Worm (Caenorhabditis elegans) whole organism, L3 larva: Measurements from ENCODE around the gene ZK121.2.

Source experiments
- R02D3.7 ChIP-seq: fragments of 150-350 bp; optimal IDR thresholded peaks from 2 replicates; lab custom pipeline; 2014; ENCODE audit warnings: missing biosample characterization, missing genetic modification characterization
- ZK546.5 ChIP-seq: sonication (generic microtip); optimal IDR thresholded peaks from 2 replicates; lab custom pipeline; 2017; ENCODE audit warnings: missing biosample characterization, missing genetic modification characterization
- aly-2 ChIP-seq: fragments of 150-350 bp; optimal IDR thresholded peaks from 2 replicates; lab custom pipeline; 2014; ENCODE audit warnings: missing biosample characterization, missing genetic modification characterization
- ama-1 ChIP-seq: fragments of 150-350 bp; optimal IDR thresholded peaks from 2 replicates; lab custom pipeline; 2018
- ceh-16 ChIP-seq: sonication (generic microtip); optimal IDR thresholded peaks from 2 replicates; lab custom pipeline; 2017; ENCODE audit warnings: missing biosample characterization, missing genetic modification characterization
- ceh-28 ChIP-seq: fragments of 150-350 bp; optimal IDR thresholded peaks from 2 replicates; lab custom pipeline; 2014; ENCODE audit warnings: missing biosample characterization, missing genetic modification reagents, missing genetic modification characterization
- ceh-82 ChIP-seq: fragments of 150-350 bp; optimal IDR thresholded peaks from 2 replicates; lab custom pipeline; 2014; ENCODE audit warnings: missing biosample characterization, missing genetic modification characterization
- ceh-9 ChIP-seq: sonication (generic microtip); optimal IDR thresholded peaks from 2 replicates; lab custom pipeline; 2018; ENCODE audit warnings: missing biosample characterization, missing genetic modification characterization
- daf-12 ChIP-seq: fragments of 150-350 bp; optimal IDR thresholded peaks from 2 replicates; lab custom pipeline; 2014; ENCODE audit warnings: missing biosample characterization, missing genetic modification reagents, missing genetic modification characterization
- egl-27 ChIP-seq: sonication (generic microtip); optimal IDR thresholded peaks from 4 replicates; lab custom pipeline; 2017; ENCODE audit warnings: missing biosample characterization, missing genetic modification reagents, missing genetic modification characterization
- egl-5 ChIP-seq: fragments of 150-350 bp; optimal IDR thresholded peaks from 2 replicates; lab custom pipeline; 2017; ENCODE audit warnings: missing biosample characterization, missing genetic modification reagents, missing genetic modification characterization, inconsistent platforms
- elt-1 ChIP-seq: fragments of 150-350 bp; optimal IDR thresholded peaks from 2 replicates; lab custom pipeline; 2014; ENCODE audit warnings: missing biosample characterization, missing genetic modification characterization
- elt-2 ChIP-seq: sonication (generic microtip); optimal IDR thresholded peaks from 2 replicates; lab custom pipeline; 2016; ENCODE audit warnings: missing genetic modification reagents, mild to moderate bottlenecking, missing genetic modification characterization, missing compliant biosample characterization
- elt-3 ChIP-seq, 3 experiments: fragments of 150-350 bp in 1 of 3; sonication (generic microtip) in 2 of 3; optimal IDR thresholded peaks; 2 replicates in 2 of 3; 4 replicates in 1 of 3; lab custom pipeline; 2014 to 2017; ENCODE audit warnings: missing biosample characterization in 3 of 3, missing genetic modification characterization in 3 of 3
- eor-1 ChIP-seq, 2 experiments: fragments of 150-350 bp; optimal IDR thresholded peaks; 2 replicates each; lab custom pipeline; 2014 to 2018; ENCODE audit warnings: missing biosample characterization in 2 of 2, missing genetic modification characterization in 2 of 2
- fkh-10 ChIP-seq: sonication (generic microtip); optimal IDR thresholded peaks from 2 replicates; lab custom pipeline; 2017; ENCODE audit warnings: missing biosample characterization, missing genetic modification reagents, missing genetic modification characterization
- fkh-2 ChIP-seq: fragments of 150-350 bp; optimal IDR thresholded peaks from 2 replicates; lab custom pipeline; 2014; ENCODE audit warnings: missing biosample characterization, missing genetic modification reagents, missing genetic modification characterization
- fos-1 ChIP-seq: fragments of 150-350 bp; optimal IDR thresholded peaks from 2 replicates; lab custom pipeline; 2014; ENCODE audit warnings: missing biosample characterization, missing genetic modification characterization
- hmg-11 ChIP-seq: sonication (generic microtip); optimal IDR thresholded peaks from 2 replicates; lab custom pipeline; 2016; ENCODE audit warnings: missing genetic modification characterization, missing compliant biosample characterization
- jun-1 ChIP-seq: fragments of 150-350 bp; optimal IDR thresholded peaks from 2 replicates; lab custom pipeline; 2014; ENCODE audit warnings: missing biosample characterization, missing genetic modification reagents, missing genetic modification characterization
- lin-15B ChIP-seq: fragments of 150-350 bp; optimal IDR thresholded peaks from 2 replicates; lab custom pipeline; 2014; ENCODE audit warnings: missing biosample characterization, missing genetic modification characterization
- lin-39 ChIP-seq: fragments of 150-350 bp; optimal IDR thresholded peaks from 2 replicates; lab custom pipeline; 2018; ENCODE audit warnings: missing biosample characterization, missing genetic modification reagents, missing genetic modification characterization
- lsy-12 ChIP-seq: sonication (generic microtip); optimal IDR thresholded peaks from 2 replicates; lab custom pipeline; 2016; ENCODE audit warnings: mild to moderate bottlenecking, missing genetic modification characterization, missing compliant biosample characterization
- mdl-1 ChIP-seq: fragments of 150-350 bp; optimal IDR thresholded peaks from 2 replicates; lab custom pipeline; 2014; ENCODE audit warnings: missing biosample characterization, missing genetic modification characterization
- mml-1 ChIP-seq: fragments of 150-350 bp; sonication (generic microtip); optimal IDR thresholded peaks from 3 replicates; lab custom pipeline; 2014; ENCODE audit warnings: missing biosample characterization, missing genetic modification characterization
- nfya-1 ChIP-seq: sonication (generic microtip); optimal IDR thresholded peaks from 2 replicates; lab custom pipeline; 2017; ENCODE audit warnings: missing genetic modification characterization, mild to moderate bottlenecking, missing compliant biosample characterization, antibody characterized with exemption, moderate library complexity; ENCODE audit not compliant: insufficient read depth
- nhr-11 ChIP-seq: fragments of 150-350 bp; optimal IDR thresholded peaks from 2 replicates; lab custom pipeline; 2014; ENCODE audit warnings: missing biosample characterization, missing genetic modification characterization
- nhr-12 ChIP-seq: fragments of 150-350 bp; optimal IDR thresholded peaks from 2 replicates; lab custom pipeline; 2014; ENCODE audit warnings: missing biosample characterization, missing genetic modification characterization
- nhr-23 ChIP-seq: fragments of 150-350 bp; optimal IDR thresholded peaks from 2 replicates; lab custom pipeline; 2014; ENCODE audit warnings: missing biosample characterization, missing genetic modification reagents, missing genetic modification characterization
- nhr-237 ChIP-seq: fragments of 150-350 bp; optimal IDR thresholded peaks from 2 replicates; lab custom pipeline; 2014; ENCODE audit warnings: missing biosample characterization, missing genetic modification characterization
- nhr-25 ChIP-seq: sonication (generic microtip); optimal IDR thresholded peaks from 2 replicates; lab custom pipeline; 2017; ENCODE audit warnings: missing biosample characterization, missing genetic modification characterization
- nhr-28 ChIP-seq: fragments of 150-350 bp; optimal IDR thresholded peaks from 2 replicates; lab custom pipeline; 2014; ENCODE audit warnings: missing biosample characterization, missing genetic modification characterization
- nhr-43 ChIP-seq: sonication (generic microtip); optimal IDR thresholded peaks from 2 replicates; lab custom pipeline; 2016; ENCODE audit warnings: mild to moderate bottlenecking, missing genetic modification characterization, missing compliant biosample characterization; ENCODE audit not compliant: poor library complexity, severe bottlenecking
- nhr-67 ChIP-seq: fragments of 150-350 bp; optimal IDR thresholded peaks from 2 replicates; lab custom pipeline; 2014; ENCODE audit warnings: missing biosample characterization, missing genetic modification characterization
- nhr-76 ChIP-seq: fragments of 150-350 bp; sonication (generic microtip); optimal IDR thresholded peaks from 5 replicates; lab custom pipeline; 2014; ENCODE audit warnings: missing biosample characterization, missing genetic modification characterization
- nhr-77 ChIP-seq: fragments of 150-350 bp; optimal IDR thresholded peaks from 2 replicates; lab custom pipeline; 2014; ENCODE audit warnings: missing biosample characterization, missing genetic modification characterization
- pha-4 ChIP-seq: fragments of 150-350 bp; optimal IDR thresholded peaks from 2 replicates; lab custom pipeline; 2014; ENCODE audit warnings: missing biosample characterization, missing genetic modification reagents, missing genetic modification characterization
- pqm-1 ChIP-seq: fragments of 150-350 bp; optimal IDR thresholded peaks from 2 replicates; lab custom pipeline; 2017; ENCODE audit warnings: missing biosample characterization, missing genetic modification characterization, inconsistent platforms
- sea-2 ChIP-seq: fragments of 150-350 bp; sonication (generic microtip); optimal IDR thresholded peaks from 4 replicates; lab custom pipeline; 2014; ENCODE audit warnings: missing biosample characterization, missing genetic modification reagents, missing genetic modification characterization
- skn-1 ChIP-seq: fragments of 150-350 bp; optimal IDR thresholded peaks from 2 replicates; lab custom pipeline; 2014; ENCODE audit warnings: missing biosample characterization, missing genetic modification characterization
- snpc-4 ChIP-seq: fragments of 150-350 bp; optimal IDR thresholded peaks from 2 replicates; lab custom pipeline; 2014; ENCODE audit warnings: missing biosample characterization, missing genetic modification characterization
- tbx-2 ChIP-seq: sonication (generic microtip); optimal IDR thresholded peaks from 2 replicates; lab custom pipeline; 2016; ENCODE audit warnings: mild to moderate bottlenecking, missing genetic modification characterization, missing compliant biosample characterization
- unc-39 ChIP-seq: sonication (generic microtip); optimal IDR thresholded peaks from 4 replicates; lab custom pipeline; 2017; ENCODE audit warnings: missing biosample characterization, missing genetic modification characterization
- unc-62 ChIP-seq: fragments of 150-350 bp; sonication (generic microtip); optimal IDR thresholded peaks from 4 replicates; lab custom pipeline; 2014; ENCODE audit warnings: missing biosample characterization, missing genetic modification reagents, missing genetic modification characterization
- zag-1 ChIP-seq: fragments of 150-350 bp; optimal IDR thresholded peaks from 2 replicates; lab custom pipeline; 2014; ENCODE audit warnings: missing biosample characterization, missing genetic modification characterization
- ztf-11 ChIP-seq: fragments of 150-350 bp; optimal IDR thresholded peaks from 2 replicates; lab custom pipeline; 2014; ENCODE audit warnings: missing biosample characterization, missing genetic modification characterization
- ztf-4 ChIP-seq: fragments of 150-350 bp; optimal IDR thresholded peaks from 2 replicates; lab custom pipeline; 2014; ENCODE audit warnings: missing biosample characterization, missing genetic modification characterization

Gene ZK121.2

ce11 chrIII:5346017-5346416 is 4.5 kb downstream of the ZK121.2 start, which contains the start of gene glrx-21:
glrx-21 (minus strand) TSS chrIII:5346117.
- TF ChIP-seq fos-1 (no peak), eor-1 (tag; optimal IDR thresholded peaks at IDR 0.05; lab: Kevin White, UChicago) (no peak), jun-1 (tag; lab: Kevin White, UChicago) (no peak), skn-1 (tag; lab: Kevin White, UChicago) (no peak), ZK546.5 (tag; lab: Kevin White, UChicago) (no peak), egl-27 (tag; lab: Kevin White, UChicago) (no peak), lin-39 (tag; lab: Kevin White, UChicago) (no peak), nfya-1 (tag; lab: Kevin White, UChicago) (no peak)

ce11 chrIII:5349250-5349649 is 7.8 kb downstream of the ZK121.2 start, which contains the start of gene thoc-5:
thoc-5 (minus strand) TSS chrIII:5349401.
- peak; percentile 74 for TF ChIP-seq snpc-4 (tag; lab: Kevin White, UChicago)
- peak; percentile 86 for TF ChIP-seq lsy-12 (tag; lab: Kevin White, UChicago)
- TF ChIP-seq tbx-2 = no peak
- no peak for TF ChIP-seq ztf-4 (tag; lab: Kevin White, UChicago)
- peak; percentile 86 for TF ChIP-seq lin-15B (tag; lab: Kevin White, UChicago)
- TF ChIP-seq skn-1 (tag; lab: Kevin White, UChicago) = no peak
- no peak for TF ChIP-seq sea-2 (GFP tag; lab: Kevin White, UChicago)
- peak; percentile 41 for TF ChIP-seq R02D3.7 (tag; lab: Kevin White, UChicago)
- TF ChIP-seq elt-3 (tag; optimal IDR thresholded peaks at IDR 0.05; lab: Kevin White, UChicago) = no peak
- TF ChIP-seq fkh-10 (GFP tag; lab: Kevin White, UChicago) = no peak
- no peak for TF ChIP-seq nhr-76
- TF ChIP-seq ceh-16 = no peak
- TF ChIP-seq nhr-67 (tag; lab: Kevin White, UChicago) = no peak
- no peak for TF ChIP-seq nhr-11 (tag; lab: Kevin White, UChicago)
- peak; percentile 61 for TF ChIP-seq nhr-25
- TF ChIP-seq unc-62 (GFP tag; lab: Kevin White, UChicago) = no peak
- no peak for TF ChIP-seq unc-39 (tag; lab: Kevin White, UChicago)
- peak; percentile 25 for TF ChIP-seq elt-2 (tag; lab: Kevin White, UChicago)
- TF ChIP-seq aly-2 = no peak
- no peak for TF ChIP-seq daf-12 (tag; lab: Kevin White, UChicago)
- no peak for TF ChIP-seq ZK546.5 (tag; lab: Kevin White, UChicago)
- TF ChIP-seq ceh-9 (tag; lab: Kevin White, UChicago) = no peak
- TF ChIP-seq zag-1 (tag; lab: Kevin White, UChicago) = no peak
- no peak for TF ChIP-seq ztf-11 (tag; lab: Kevin White, UChicago)
- TF ChIP-seq jun-1 (tag; lab: Kevin White, UChicago) = peak; percentile 37
- TF ChIP-seq nhr-12 = no peak
- peak; percentile 32 for TF ChIP-seq hmg-11 (tag; lab: Kevin White, UChicago)
- no peak for TF ChIP-seq eor-1 (tag; optimal IDR thresholded peaks at IDR 0.05; lab: Kevin White, UChicago)
- TF ChIP-seq nhr-43 = peak; percentile 93
- TF ChIP-seq pha-4 (tag; lab: Kevin White, UChicago) = peak; percentile 80
- TF ChIP-seq fos-1 = no peak
- no peak for TF ChIP-seq mml-1 (tag; lab: Kevin White, UChicago)
- TF ChIP-seq egl-5 (tag; lab: Kevin White, UChicago) = peak; percentile 18
- no peak for TF ChIP-seq nhr-237 (tag; lab: Kevin White, UChicago)
- peak; percentile 31 for TF ChIP-seq pqm-1 (tag; lab: Kevin White, UChicago)
- TF ChIP-seq nfya-1 (tag; lab: Kevin White, UChicago) = peak; percentile 79
- no peak for TF ChIP-seq fkh-2 (tag; lab: Kevin White, UChicago)
- peak; percentile 37 for TF ChIP-seq ceh-82 (tag; lab: Kevin White, UChicago)
- no peak for TF ChIP-seq mdl-1
- TF ChIP-seq nhr-28 (tag; lab: Kevin White, UChicago) = no peak
- no peak for TF ChIP-seq elt-1 (tag; lab: Kevin White, UChicago)
- no peak for TF ChIP-seq nhr-77 (tag; lab: Kevin White, UChicago)
- peak; percentile 16 for TF ChIP-seq lin-39 (tag; lab: Kevin White, UChicago)
- TF ChIP-seq egl-27 (tag; lab: Kevin White, UChicago) = no peak
- no peak for TF ChIP-seq ama-1 (lab: Kevin White, UChicago)
- peak; percentile 53 for TF ChIP-seq ceh-28 (tag; lab: Kevin White, UChicago)
- peak; percentile 80 for TF ChIP-seq nhr-23 (tag; lab: Kevin White, UChicago)
